Worm (Caenorhabditis elegans) whole organism, L4 larva: ENCODE results near the gene F54G2.1.

Source experiments
- D1046.2 ChIP-seq: fragments of 200-800 bp; sonication (Bioruptor generic); IDR thresholded peaks from 2 replicates; pipeline ENCODE4 v1.3.6; 2022; ENCODE audit warnings: missing genetic modification characterization, missing compliant biosample characterization
- F10B5.3 ChIP-seq: sonication (generic microtip); optimal IDR thresholded peaks from 2 replicates; lab custom pipeline; 2016; ENCODE audit warnings: mild to moderate bottlenecking, missing genetic modification characterization, missing compliant biosample characterization
- Y75B8A.6 ChIP-seq: fragments of 200-800 bp; sonication (Bioruptor generic); IDR thresholded peaks from 2 replicates; pipeline ENCODE4 v1.3.6; 2022; ENCODE audit warnings: missing genetic modification reagents, missing genetic modification characterization, missing compliant biosample characterization
- ZK337.2 ChIP-seq: fragments of 200-800 bp; sonication (Bioruptor generic); IDR thresholded peaks from 2 replicates; pipeline ENCODE4 v1.3.6; 2022; ENCODE audit warnings: missing genetic modification reagents, missing genetic modification characterization, missing compliant biosample characterization
- aha-1 ChIP-seq: fragments of 150-350 bp; peaks from one replicate; lab custom pipeline; 2014; ENCODE audit warnings: missing biosample characterization, missing genetic modification characterization
- ceh-44 ChIP-seq: fragments of 200-800 bp; sonication (Bioruptor generic); IDR thresholded peaks from 2 replicates; pipeline ENCODE4 v1.3.6; 2022; ENCODE audit warnings: missing genetic modification reagents, missing genetic modification characterization, missing compliant biosample characterization
- daf-16 ChIP-seq, 3 experiments: sonication (generic microtip); optimal IDR thresholded peaks; 2 replicates each; lab custom pipeline; 2016 to 2017; ENCODE audit warnings: missing genetic modification characterization in 3 of 3, missing genetic modification reagents in 3 of 3, mild to moderate bottlenecking in 2 of 3, missing compliant biosample characterization in 2 of 3, missing biosample characterization in 1 of 3, moderate library complexity in 1 of 3
- dmd-9 ChIP-seq: fragments of 200-800 bp; sonication (Bioruptor generic); IDR thresholded peaks from 2 replicates; pipeline ENCODE4 v1.3.6; 2022; ENCODE audit warnings: missing genetic modification reagents, missing genetic modification characterization, missing compliant biosample characterization
- dve-1 ChIP-seq: sonication (generic microtip); optimal IDR thresholded peaks from 2 replicates; lab custom pipeline; 2017; ENCODE audit warnings: antibody characterized with exemption, mild to moderate bottlenecking, missing genetic modification characterization, missing compliant biosample characterization; ENCODE audit not compliant: insufficient read depth
- hlh-30 ChIP-seq: sonication (generic microtip); optimal IDR thresholded peaks from 2 replicates; lab custom pipeline; 2017; ENCODE audit warnings: antibody characterized with exemption, mild to moderate bottlenecking, missing genetic modification characterization, missing compliant biosample characterization; ENCODE audit not compliant: insufficient read depth
- hmg-1.1 ChIP-seq: fragments of 200-800 bp; sonication (Bioruptor generic); IDR thresholded peaks from 2 replicates; pipeline ENCODE4 v1.3.6; 2022; ENCODE audit warnings: missing genetic modification reagents, missing genetic modification characterization, missing compliant biosample characterization
- lim-7 ChIP-seq: fragments of 200-800 bp; sonication (Bioruptor generic); IDR thresholded peaks from 2 replicates; pipeline ENCODE4 v1.3.6; 2022; ENCODE audit warnings: missing genetic modification characterization, missing compliant biosample characterization
- lin-13 ChIP-seq: fragments of 150-350 bp; optimal IDR thresholded peaks from 2 replicates; lab custom pipeline; 2014; ENCODE audit warnings: missing biosample characterization, missing genetic modification reagents, missing genetic modification characterization
- lin-29 ChIP-seq: fragments of 200-800 bp; sonication (Bioruptor generic); IDR thresholded peaks from 2 replicates; pipeline ENCODE4 v1.3.6; 2022; ENCODE audit warnings: missing genetic modification reagents, missing genetic modification characterization, missing compliant biosample characterization
- lsy-2 ChIP-seq, 2 experiments: fragments of 150-350 bp in 1 of 2; sonication (generic microtip) in 1 of 2; optimal IDR thresholded peaks; 2 replicates each; lab custom pipeline; 2014 to 2017; ENCODE audit warnings: missing biosample characterization in 2 of 2, missing genetic modification characterization in 2 of 2
- mep-1 ChIP-seq: fragments of 150-350 bp; sonication (generic microtip); optimal IDR thresholded peaks from 3 replicates; lab custom pipeline; 2014; ENCODE audit warnings: missing biosample characterization, missing genetic modification characterization
- mes-2 ChIP-seq: sonication (generic microtip); optimal IDR thresholded peaks from 2 replicates; lab custom pipeline; 2016; ENCODE audit warnings: missing genotype, mild to moderate bottlenecking, missing genetic modification characterization, missing compliant biosample characterization; ENCODE audit not compliant: poor library complexity, severe bottlenecking
- nhr-10 ChIP-seq: fragments of 150-350 bp; optimal IDR thresholded peaks from 2 replicates; lab custom pipeline; 2014; ENCODE audit warnings: missing biosample characterization, missing genetic modification characterization
- nhr-25 ChIP-seq: sonication (generic microtip); optimal IDR thresholded peaks from 2 replicates; lab custom pipeline; 2017; ENCODE audit warnings: missing genetic modification characterization, mild to moderate bottlenecking, missing compliant biosample characterization, antibody characterized with exemption, moderate library complexity, borderline replicate concordance; ENCODE audit not compliant: insufficient read depth
- nhr-28 ChIP-seq: fragments of 150-350 bp; optimal IDR thresholded peaks from 2 replicates; lab custom pipeline; 2014; ENCODE audit warnings: missing biosample characterization, missing genetic modification characterization
- php-3 ChIP-seq: fragments of 200-800 bp; sonication (Bioruptor generic); IDR thresholded peaks from 2 replicates; pipeline ENCODE4 v1.3.6; 2022; ENCODE audit warnings: missing genetic modification reagents, missing genetic modification characterization, missing compliant biosample characterization
- pqm-1 ChIP-seq: sonication (generic microtip); optimal IDR thresholded peaks from 2 replicates; lab custom pipeline; 2017; ENCODE audit warnings: missing biosample characterization, missing genetic modification characterization
- rbr-2 ChIP-seq: sonication (generic microtip); optimal IDR thresholded peaks from 2 replicates; lab custom pipeline; 2016; ENCODE audit warnings: missing genotype, missing genetic modification characterization, missing compliant biosample characterization
- saeg-2 ChIP-seq: fragments of 200-800 bp; sonication (Bioruptor generic); IDR thresholded peaks from 2 replicates; pipeline ENCODE4 v1.3.6; 2022; ENCODE audit warnings: missing genetic modification reagents, missing genetic modification characterization, missing compliant biosample characterization
- sdz-12 ChIP-seq: fragments of 200-800 bp; sonication (Bioruptor generic); optimal IDR thresholded peaks from 2 replicates; lab custom pipeline; 2018; ENCODE audit warnings: mild to moderate bottlenecking, missing genetic modification characterization, missing compliant biosample characterization
- set-16 ChIP-seq: fragments of 200-800 bp; sonication (Bioruptor generic); IDR thresholded peaks from 2 replicates; pipeline ENCODE4 v1.3.6; 2022; ENCODE audit warnings: missing genetic modification reagents, missing genetic modification characterization, missing compliant biosample characterization
- tag-97 ChIP-seq: fragments of 200-800 bp; sonication (Bioruptor generic); IDR thresholded peaks from 2 replicates; pipeline ENCODE4 v1.3.6; 2022; ENCODE audit warnings: missing genetic modification characterization, missing compliant biosample characterization
- unc-62 ChIP-seq, 3 experiments: fragments of 150-350 bp in 1 of 3; sonication (generic microtip); optimal IDR thresholded peaks in 2 of 3; peaks in 1 of 3; 1 replicate in 1 of 3; 2 replicates in 2 of 3; lab custom pipeline; 2014 to 2017; ENCODE audit warnings: missing biosample characterization in 3 of 3, missing genetic modification characterization in 3 of 3, missing genetic modification reagents in 3 of 3, missing genotype in 1 of 3

Gene F54G2.1

DNA sequence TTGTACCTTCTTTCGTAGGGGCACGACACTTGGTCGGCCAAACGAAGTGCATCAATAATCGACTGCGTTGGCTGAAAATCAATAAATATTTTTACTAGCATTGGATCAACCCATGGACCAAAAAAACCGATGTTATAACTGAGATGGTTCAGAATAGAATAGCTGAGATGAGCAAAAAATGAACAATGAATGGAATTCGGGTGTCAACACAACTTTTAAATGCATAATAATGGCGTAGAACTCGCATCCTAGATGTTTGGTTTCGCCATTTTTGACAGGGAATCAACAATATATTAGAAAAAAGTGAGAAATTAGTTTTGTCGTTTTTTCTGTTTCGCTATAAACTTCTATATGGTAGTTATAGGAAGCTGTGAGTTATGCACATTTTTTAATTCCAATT lies at the start of gene F54G2.1:
F54G2.1 (minus strand) TSS at position 101 of the 400 bp plus-strand sequence.
- TF ChIP-seq lin-29 (GFP tag; lab: Robert Waterston, UW): no peak
- peak; percentile 70 for TF ChIP-seq aha-1 (tag; lab: Kevin White, UChicago)

DNA sequence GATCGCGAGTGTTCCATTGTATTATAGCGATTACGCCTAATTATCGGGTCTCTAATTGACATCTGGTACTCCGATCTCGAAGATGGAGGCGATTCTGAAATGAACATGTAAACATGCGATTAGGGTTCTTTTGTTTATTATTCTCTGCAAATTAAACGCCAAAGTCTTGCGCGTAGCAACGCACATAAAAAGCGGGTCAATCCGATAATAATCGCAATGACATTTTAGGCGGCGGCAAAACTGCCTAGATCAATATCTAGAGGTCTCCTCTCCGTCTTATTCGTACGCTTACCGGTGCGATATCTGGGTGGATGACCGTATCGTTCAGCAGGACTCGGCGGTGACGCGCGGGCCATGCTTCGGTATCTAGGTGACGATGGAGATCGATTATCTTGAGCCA lies 48.8 kb upstream of the F54G2.1 start:
- TF ChIP-seq hmg-1.1 (no peak), mes-2 (tag; lab: Kevin White, UChicago) (peak; percentile 2)
- TF ChIP-seq, all 104 proteins: peak for 1

DNA sequence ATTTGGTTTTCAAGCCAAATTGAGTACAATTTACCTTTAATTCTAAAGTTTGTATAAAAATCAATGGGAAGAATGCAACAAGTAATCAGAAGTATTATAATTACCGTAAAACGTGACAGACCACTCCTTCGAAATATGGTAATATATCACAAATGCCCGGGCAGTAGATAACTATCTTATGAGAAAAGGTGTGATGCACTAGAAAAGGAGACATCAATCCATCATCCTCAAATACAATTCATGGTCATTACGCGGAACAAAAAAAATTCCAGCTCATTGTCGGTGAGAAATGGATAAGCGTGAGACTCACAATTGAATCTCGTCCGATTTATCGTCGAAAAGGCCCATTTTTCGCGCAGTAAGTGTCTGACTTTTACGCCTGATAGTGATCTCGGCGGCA lies 45.0 kb upstream of the F54G2.1 start:
- TF ChIP-seq rbr-2 (no peak), Y75B8A.6 (no peak), php-3 (GFP tag; lab: Robert Waterston, UW) (no peak), unc-62 (GFP tag; optimal IDR thresholded peaks at IDR 0.05 in 1 of 2; lab: Kevin White, UChicago) (peak in 1 of 2 experiments; percentile 72), unc-62 (tag; optimal IDR thresholded peaks at IDR 0.05; lab: Kevin White, UChicago) (no peak)

DNA sequence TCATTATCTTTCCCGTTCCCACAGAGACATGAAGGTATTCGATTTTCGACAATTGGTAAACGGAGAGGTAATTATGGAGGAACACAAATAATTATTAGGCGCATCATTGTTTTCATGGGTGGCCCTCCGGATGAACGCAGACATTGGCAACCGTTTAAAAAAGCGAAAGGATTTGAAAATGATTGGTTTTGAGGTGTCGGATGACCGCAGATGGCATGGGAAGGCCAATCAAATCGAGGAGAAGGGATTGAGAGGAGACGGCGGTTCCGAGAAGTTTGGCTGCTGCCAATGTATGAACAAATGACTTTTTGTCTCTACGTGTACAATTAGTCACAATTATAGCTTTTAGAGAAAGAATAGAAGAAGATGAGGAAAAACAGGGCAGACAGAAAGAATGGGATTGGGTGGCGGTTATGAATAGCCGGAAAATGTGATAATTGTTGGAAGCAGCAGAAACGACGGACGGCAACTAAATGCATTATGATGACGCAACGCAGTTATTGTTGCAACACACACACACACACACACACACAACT lies 43.4 kb upstream of the F54G2.1 start:
- TF ChIP-seq lsy-2 (tag; optimal IDR thresholded peaks at IDR 0.05; lab: Kevin White, UChicago) (no peak), aha-1 (tag; lab: Kevin White, UChicago) (peak; percentile 44), lim-7 (no peak), nhr-25 (tag; lab: Kevin White, UChicago) (peak; percentile 0), unc-62 (GFP tag; optimal IDR thresholded peaks at IDR 0.05 in 1 of 2; lab: Kevin White, UChicago) (peak in 1 of 2 experiments; percentile 48), unc-62 (tag; optimal IDR thresholded peaks at IDR 0.05; lab: Kevin White, UChicago) (no peak)

DNA sequence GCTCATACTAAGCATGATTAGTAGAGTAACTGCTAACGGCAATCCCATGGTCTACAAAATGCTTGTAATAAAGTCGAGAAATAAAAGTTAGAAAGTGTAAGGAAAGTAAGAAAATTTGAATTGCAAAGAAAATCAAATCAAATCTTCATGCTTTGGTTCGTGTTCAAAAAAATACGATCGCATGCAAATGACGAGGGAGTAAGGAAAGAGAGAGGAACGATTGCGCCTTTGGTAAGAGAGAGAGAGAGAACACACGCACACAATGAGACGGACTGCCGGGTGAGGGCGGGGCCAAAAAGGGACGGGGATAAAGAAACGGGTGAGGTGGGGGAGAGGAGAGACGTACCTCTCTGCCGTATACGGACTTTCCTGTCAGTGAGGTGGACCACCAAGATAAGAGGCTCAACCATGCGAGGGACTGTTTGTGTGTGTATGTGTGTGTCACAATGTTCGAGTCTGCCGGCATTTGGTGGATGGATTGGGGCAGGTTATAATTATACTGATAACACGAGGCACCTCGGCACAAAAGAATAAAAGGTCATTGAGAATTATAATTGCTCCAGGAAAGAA lies 41.7 kb upstream of the F54G2.1 start, which contains the start of gene igcm-3:
igcm-3 (minus strand) TSS at position 51 of the 570 bp plus-strand sequence.
- TF ChIP-seq mep-1 (peak; percentile 4), set-16 (GFP tag; lab: Robert Waterston, UW) (0 out of 2 replicates have a peak, but pooled peaks have one; percentile 30), nhr-10 (no peak), saeg-2 (GFP tag; lab: Robert Waterston, UW) (no peak), D1046.2 (GFP tag; lab: Robert Waterston, UW) (no peak), ZK337.2 (GFP tag; lab: Robert Waterston, UW) (0 out of 2 replicates have a peak, but pooled peaks have one; percentile 26), mes-2 (tag; lab: Kevin White, UChicago) (peak; percentile 7), aha-1 (tag; lab: Kevin White, UChicago) (peak; percentile 96)

DNA sequence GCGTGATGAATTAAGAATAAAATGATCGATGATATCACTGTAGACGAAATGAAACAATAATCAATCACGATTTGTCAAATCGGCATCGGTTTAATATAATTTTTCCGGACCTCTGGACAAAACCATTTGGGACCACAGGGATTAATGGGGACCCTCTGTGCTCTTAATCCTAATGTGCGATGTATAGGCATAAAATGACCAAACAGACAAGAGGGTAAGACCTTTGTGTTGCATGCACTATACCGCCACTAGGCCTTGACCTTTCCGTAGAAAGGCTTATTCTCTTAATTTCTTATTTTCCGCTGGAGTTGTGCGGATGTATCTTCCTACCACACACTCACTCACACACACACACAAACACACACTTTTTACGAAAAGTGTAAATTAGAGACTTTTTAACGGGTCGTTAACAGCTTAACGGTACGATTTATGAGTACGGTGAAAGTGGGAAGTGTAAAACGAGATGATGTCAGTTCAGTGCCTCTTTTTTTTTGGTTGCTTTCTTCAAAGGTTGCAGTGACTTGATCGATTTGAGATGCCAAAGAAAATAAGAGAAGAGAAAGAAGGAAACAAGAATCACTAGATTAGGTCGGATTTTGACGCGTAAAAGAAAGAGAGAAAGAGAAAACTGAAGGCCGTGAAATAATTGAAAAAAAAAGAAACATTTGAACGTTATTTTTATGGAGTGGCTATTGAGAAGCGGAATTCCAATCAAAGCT lies 40.8 kb upstream of the F54G2.1 start:
- TF ChIP-seq nhr-28: peak; percentile 14
- TF ChIP-seq rbr-2: no peak

DNA sequence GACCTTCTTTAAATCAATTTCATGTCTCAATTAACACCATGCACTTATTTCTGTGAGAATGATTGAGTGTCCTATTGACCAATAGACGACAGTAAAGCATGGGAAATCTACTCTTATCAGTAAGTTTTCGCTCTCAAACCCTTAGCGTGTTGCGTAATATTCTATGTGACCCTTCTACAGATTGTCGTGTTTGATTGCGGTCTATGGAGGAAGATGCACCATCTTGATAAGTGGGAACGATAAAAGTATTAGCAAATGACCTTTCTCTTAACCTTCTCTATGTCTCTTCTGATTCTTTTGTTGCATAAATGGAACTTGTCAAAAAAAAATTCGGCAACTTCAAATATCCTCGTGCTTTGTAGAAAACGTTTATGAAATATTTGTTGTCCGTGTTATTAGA lies 39.7 kb upstream of the F54G2.1 start:
- TF ChIP-seq pqm-1 (tag; lab: Kevin White, UChicago): no peak
- TF ChIP-seq lin-13 (GFP tag; lab: Kevin White, UChicago): no peak
- TF ChIP-seq daf-16 (GFP tag; optimal IDR thresholded peaks at IDR 0.05; lab: Kevin White, UChicago): no peak
- peak; percentile 72 for TF ChIP-seq daf-16 (tag; optimal IDR thresholded peaks at IDR 0.05; lab: Kevin White, UChicago)
- no peak for TF ChIP-seq sdz-12 (GFP tag; lab: Kevin White, UChicago)
- TF ChIP-seq dmd-9 (GFP tag; lab: Robert Waterston, UW): no peak
- no peak for TF ChIP-seq ceh-44
- peak; percentile 61 for TF ChIP-seq dve-1 (tag; lab: Kevin White, UChicago)
- peak; percentile 10 for TF ChIP-seq hlh-30 (tag; lab: Kevin White, UChicago)
- peak; percentile 36 for TF ChIP-seq mep-1
- no peak for TF ChIP-seq F10B5.3 (tag; lab: Kevin White, UChicago)
- no peak for TF ChIP-seq tag-97
